Worm (Caenorhabditis elegans): ENCODE measurements around the gene plk-1.

Gene plk-1

DNA sequence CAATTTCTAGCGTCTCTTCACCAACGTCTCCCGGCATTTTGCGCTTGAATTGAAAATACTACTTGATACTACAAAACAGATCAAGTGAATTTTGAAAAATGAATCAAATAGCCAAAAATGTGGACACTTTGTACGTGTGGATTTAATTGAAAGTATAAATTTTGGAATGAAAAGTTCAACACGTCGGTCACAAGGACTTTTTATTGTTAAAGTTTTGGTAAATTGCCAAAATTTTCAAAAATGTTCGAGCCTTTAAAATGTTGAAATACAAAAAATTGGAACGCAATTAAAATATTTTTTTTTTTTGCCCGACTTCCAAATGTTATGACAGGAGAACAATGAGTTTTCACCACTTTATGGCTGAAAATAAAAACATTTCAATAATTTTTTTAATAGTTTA lies 3.0 kb upstream of the plk-1 start, which contains the start of gene K06H7.8:
Gene K06H7.8, minus strand, starts transcription at position 101 of the 400 bp plus-strand sequence.
- TF ChIP-seq B0310.2 (tag; optimal IDR thresholded peaks at IDR 0.05) (no peak), hmbx-1 (tag; optimal IDR thresholded peaks at IDR 0.05) (no peak), tbx-11 (GFP tag; IDR thresholded peaks at IDR 0.05) (no peak), hmg-4 (GFP tag; optimal IDR thresholded peaks at IDR 0.05) (no peak), hnd-1 (tag; optimal IDR thresholded peaks at IDR 0.05) (no peak), ceh-13 (GFP tag; optimal IDR thresholded peaks at IDR 0.05) (no peak), scrt-1 (GFP tag; IDR thresholded peaks at IDR 0.05) (no peak), tra-4 (tag; optimal IDR thresholded peaks at IDR 0.05) (no peak), ets-7 (tag; optimal IDR thresholded peaks at IDR 0.05) (no peak), sea-1 (GFP tag; conservative IDR thresholded peaks at IDR 0.05) (no peak), flt-1 (GFP tag; IDR thresholded peaks at IDR 0.05) (no peak), ceh-36 (tag; optimal IDR thresholded peaks at IDR 0.05) (no peak), pes-1 (GFP tag; IDR thresholded peaks at IDR 0.05) (no peak), tbx-37 (GFP tag; conservative IDR thresholded peaks at IDR 0.05) (no peak)

DNA sequence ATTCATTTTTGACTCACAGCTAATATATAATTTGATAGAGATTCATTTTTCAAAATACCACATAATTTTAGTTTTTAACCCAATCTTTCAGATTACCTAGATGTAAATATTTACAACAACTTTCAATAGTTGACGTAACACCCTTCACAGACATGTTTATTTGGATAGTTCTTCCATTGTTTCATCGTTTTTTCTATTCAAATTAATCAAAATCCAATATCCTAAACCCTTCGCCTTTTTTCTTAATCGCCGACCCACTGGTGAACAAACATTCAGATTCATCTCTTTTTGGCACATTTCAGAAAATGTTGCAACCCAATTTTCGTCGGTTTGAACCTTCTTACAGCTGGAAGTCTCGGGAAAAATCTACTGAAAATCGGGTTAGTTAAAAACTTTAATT lies 2.1 kb upstream of the plk-1 start, which contains the start of gene K06H7.1:
Gene K06H7.1, plus strand, starts transcription at position 301 of the 400 bp plus-strand sequence.
- TF ChIP-seq sea-1 (GFP tag; conservative IDR thresholded peaks at IDR 0.05) (no peak), ets-7 (tag; optimal IDR thresholded peaks at IDR 0.05) (no peak), B0310.2 (tag; optimal IDR thresholded peaks at IDR 0.05) (no peak), F13C5.2 (tag; optimal IDR thresholded peaks at IDR 0.05) (no peak), tbx-11 (GFP tag; IDR thresholded peaks at IDR 0.05) (no peak), ceh-36 (tag; optimal IDR thresholded peaks at IDR 0.05) (no peak), scrt-1 (GFP tag; IDR thresholded peaks at IDR 0.05) (no peak), ama-1 (optimal IDR thresholded peaks at IDR 0.05) (no peak), pes-1 (GFP tag; IDR thresholded peaks at IDR 0.05) (no peak), tra-4 (tag; optimal IDR thresholded peaks at IDR 0.05) (no peak), aly-1 (tag; optimal IDR thresholded peaks at IDR 0.05) (no peak), hnd-1 (tag; optimal IDR thresholded peaks at IDR 0.05) (no peak), hmbx-1 (tag; optimal IDR thresholded peaks at IDR 0.05) (no peak), hmg-4 (GFP tag; optimal IDR thresholded peaks at IDR 0.05) (no peak), ceh-13 (GFP tag; optimal IDR thresholded peaks at IDR 0.05) (no peak)

DNA sequence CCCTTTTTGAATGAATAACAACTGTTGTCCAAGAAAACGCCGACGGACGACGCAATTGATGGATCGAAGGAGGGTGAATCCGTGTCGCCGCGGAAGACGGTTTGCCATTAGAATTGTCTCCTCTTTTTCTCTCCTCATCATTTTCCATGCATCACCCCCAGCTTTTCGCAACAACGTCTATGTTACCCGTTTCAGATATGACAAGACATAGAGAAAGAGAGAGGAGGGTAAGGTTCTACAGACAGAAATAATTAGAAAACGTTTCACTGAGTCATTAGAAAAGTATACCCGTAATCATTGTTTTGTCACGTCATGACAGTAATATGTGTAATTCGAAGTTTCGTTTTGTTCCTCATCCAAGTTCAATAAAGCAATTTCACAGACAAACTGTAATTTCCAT lies 4.6 kb downstream of the plk-1 start:
- TF ChIP-seq ceh-36 (tag; optimal IDR thresholded peaks at IDR 0.05) (no peak), tbx-37 (GFP tag; conservative IDR thresholded peaks at IDR 0.05) (no peak), pes-1 (GFP tag; IDR thresholded peaks at IDR 0.05) (no peak), tra-4 (tag; optimal IDR thresholded peaks at IDR 0.05) (no peak), B0310.2 (tag; optimal IDR thresholded peaks at IDR 0.05) (no peak), F13C5.2 (tag; optimal IDR thresholded peaks at IDR 0.05) (no peak), hnd-1 (tag; optimal IDR thresholded peaks at IDR 0.05) (no peak), hmg-4 (GFP tag; optimal IDR thresholded peaks at IDR 0.05) (no peak), ama-1 (optimal IDR thresholded peaks at IDR 0.05) (no peak), ceh-13 (GFP tag; optimal IDR thresholded peaks at IDR 0.05) (no peak), flt-1 (GFP tag; IDR thresholded peaks at IDR 0.05) (no peak), ets-7 (tag; optimal IDR thresholded peaks at IDR 0.05) (no peak), sea-1 (GFP tag; conservative IDR thresholded peaks at IDR 0.05) (no peak), aly-1 (tag; optimal IDR thresholded peaks at IDR 0.05) (no peak), tbx-11 (GFP tag; IDR thresholded peaks at IDR 0.05) (no peak), hmbx-1 (tag; optimal IDR thresholded peaks at IDR 0.05) (no peak), scrt-1 (GFP tag; IDR thresholded peaks at IDR 0.05) (no peak)

DNA sequence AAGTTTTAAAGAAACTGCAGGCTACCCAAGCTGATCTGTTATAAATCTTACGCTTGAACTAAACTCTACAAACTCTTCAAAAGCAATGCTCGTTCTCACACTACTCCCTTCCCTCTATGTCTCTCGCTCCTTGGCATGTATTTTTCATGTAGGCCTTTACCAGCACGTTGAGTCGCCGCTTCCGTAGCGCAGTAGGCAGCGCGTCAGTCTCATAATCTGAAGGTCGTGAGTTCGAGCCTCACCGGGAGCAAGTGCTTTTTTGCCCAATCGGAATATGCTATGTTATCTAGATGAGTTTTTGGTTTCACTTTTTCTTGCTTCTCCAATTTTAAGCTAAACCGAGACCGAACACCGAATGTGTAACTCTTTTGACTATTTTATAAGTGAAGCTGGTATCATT lies 5.3 kb downstream of the plk-1 start:
- peak; percentile 79 for TF ChIP-seq B0310.2 (tag; optimal IDR thresholded peaks at IDR 0.05)
- peak; percentile 80 for TF ChIP-seq F13C5.2 (tag; optimal IDR thresholded peaks at IDR 0.05)
- peak; percentile 27 for TF ChIP-seq hmbx-1 (tag; optimal IDR thresholded peaks at IDR 0.05)
- peak; percentile 88 for TF ChIP-seq aly-1 (tag; optimal IDR thresholded peaks at IDR 0.05)
- TF ChIP-seq scrt-1 (GFP tag; IDR thresholded peaks at IDR 0.05): peak; percentile 88
- TF ChIP-seq ceh-36 (tag; optimal IDR thresholded peaks at IDR 0.05): peak; percentile 75
- peak; percentile 88 for TF ChIP-seq sea-1 (GFP tag; conservative IDR thresholded peaks at IDR 0.05)
- peak; percentile 66 for TF ChIP-seq hnd-1 (tag; optimal IDR thresholded peaks at IDR 0.05)
- TF ChIP-seq ets-7 (tag; optimal IDR thresholded peaks at IDR 0.05): peak; percentile 50
- TF ChIP-seq tbx-37 (GFP tag; conservative IDR thresholded peaks at IDR 0.05): peak; percentile 67
- peak; percentile 92 for TF ChIP-seq hmg-4 (GFP tag; optimal IDR thresholded peaks at IDR 0.05)
- TF ChIP-seq tbx-11 (GFP tag; IDR thresholded peaks at IDR 0.05): peak; percentile 77
- TF ChIP-seq tra-4 (tag; optimal IDR thresholded peaks at IDR 0.05): peak; percentile 51
- no peak for TF ChIP-seq ama-1 (optimal IDR thresholded peaks at IDR 0.05)
- TF ChIP-seq pes-1 (GFP tag; IDR thresholded peaks at IDR 0.05): peak; percentile 91
- peak; percentile 64 for TF ChIP-seq ceh-13 (GFP tag; optimal IDR thresholded peaks at IDR 0.05)
- peak; percentile 86 for TF ChIP-seq flt-1 (GFP tag; IDR thresholded peaks at IDR 0.05)

DNA sequence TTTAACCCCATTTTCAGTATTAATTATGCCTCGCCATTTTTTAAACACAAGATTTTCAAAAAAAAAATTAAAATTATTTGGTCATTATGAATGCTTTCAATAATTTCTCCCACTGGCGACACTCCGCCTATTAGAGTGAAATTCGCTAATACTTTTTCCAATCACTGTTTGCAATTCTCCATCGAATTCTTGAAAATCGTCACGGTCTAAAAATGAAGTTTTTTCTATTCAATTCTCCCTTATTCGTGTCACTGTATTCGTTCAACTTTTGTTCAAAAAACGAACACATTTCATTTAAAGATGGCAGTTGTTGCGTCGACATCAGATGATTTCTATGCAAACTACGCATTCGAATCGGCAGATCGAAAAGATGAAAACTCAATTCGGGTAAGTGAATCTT lies 7.3 kb downstream of the plk-1 start, which contains the start of gene C14B9.3:
Gene C14B9.3, plus strand, starts transcription at position 301 of the 400 bp plus-strand sequence.
- no peak for TF ChIP-seq aly-1 (tag; optimal IDR thresholded peaks at IDR 0.05)
- no peak for TF ChIP-seq pes-1 (GFP tag; IDR thresholded peaks at IDR 0.05)
- TF ChIP-seq scrt-1 (GFP tag; IDR thresholded peaks at IDR 0.05): no peak
- no peak for TF ChIP-seq tbx-37 (GFP tag; conservative IDR thresholded peaks at IDR 0.05)
- no peak for TF ChIP-seq flt-1 (GFP tag; IDR thresholded peaks at IDR 0.05)
- TF ChIP-seq tra-4 (tag; optimal IDR thresholded peaks at IDR 0.05): no peak
- TF ChIP-seq tbx-11 (GFP tag; IDR thresholded peaks at IDR 0.05): no peak
- no peak for TF ChIP-seq B0310.2 (tag; optimal IDR thresholded peaks at IDR 0.05)
- no peak for TF ChIP-seq sea-1 (GFP tag; conservative IDR thresholded peaks at IDR 0.05)
- no peak for TF ChIP-seq hnd-1 (tag; optimal IDR thresholded peaks at IDR 0.05)
- TF ChIP-seq ceh-36 (tag; optimal IDR thresholded peaks at IDR 0.05): no peak
- no peak for TF ChIP-seq ama-1 (optimal IDR thresholded peaks at IDR 0.05)
- TF ChIP-seq ceh-13 (GFP tag; optimal IDR thresholded peaks at IDR 0.05): no peak
- no peak for TF ChIP-seq ets-7 (tag; optimal IDR thresholded peaks at IDR 0.05)
- TF ChIP-seq hmbx-1 (tag; optimal IDR thresholded peaks at IDR 0.05): no peak
- TF ChIP-seq F13C5.2 (tag; optimal IDR thresholded peaks at IDR 0.05): no peak
- no peak for TF ChIP-seq hmg-4 (GFP tag; optimal IDR thresholded peaks at IDR 0.05)

DNA sequence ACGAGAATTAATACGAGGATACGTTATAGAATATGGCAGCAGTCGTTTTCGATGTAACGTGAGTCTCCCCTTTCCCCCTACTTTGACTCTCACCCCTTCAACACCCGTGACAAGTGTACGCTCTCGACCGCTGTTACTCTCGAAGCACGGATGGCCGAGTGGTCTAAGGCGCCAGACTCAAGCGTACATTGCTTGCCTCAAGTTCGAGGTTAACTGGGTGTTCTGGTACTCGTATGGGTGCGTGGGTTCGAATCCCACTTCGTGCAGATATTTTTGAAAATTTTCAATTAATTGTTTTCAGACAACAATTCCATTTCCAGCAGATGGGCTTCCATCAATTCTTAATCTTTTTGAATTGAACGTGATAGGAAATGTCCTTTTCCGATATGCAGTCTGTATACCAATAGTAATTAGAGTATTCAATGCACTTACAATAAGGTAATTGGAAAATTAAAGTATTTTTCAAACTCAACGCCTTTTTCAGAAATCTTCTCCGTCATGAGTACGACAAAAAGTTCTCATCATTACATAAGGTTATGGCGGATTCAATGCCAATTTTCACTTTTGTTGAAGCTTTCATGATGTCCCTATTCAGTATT lies 8.4 kb downstream of the plk-1 start:
- TF ChIP-seq hmbx-1 (tag; optimal IDR thresholded peaks at IDR 0.05) (peak; percentile 57), tbx-11 (GFP tag; IDR thresholded peaks at IDR 0.05) (peak; percentile 89), scrt-1 (GFP tag; IDR thresholded peaks at IDR 0.05) (peak; percentile 89), F13C5.2 (tag; optimal IDR thresholded peaks at IDR 0.05) (peak; percentile 90), flt-1 (GFP tag; IDR thresholded peaks at IDR 0.05) (peak; percentile 93), hmg-4 (GFP tag; optimal IDR thresholded peaks at IDR 0.05) (peak; percentile 93), tra-4 (tag; optimal IDR thresholded peaks at IDR 0.05) (peak; percentile 70), ets-7 (tag; optimal IDR thresholded peaks at IDR 0.05) (peak; percentile 70), B0310.2 (tag; optimal IDR thresholded peaks at IDR 0.05) (peak; percentile 90), ceh-36 (tag; optimal IDR thresholded peaks at IDR 0.05) (peak; percentile 89), tbx-37 (GFP tag; conservative IDR thresholded peaks at IDR 0.05) (peak; percentile 83), aly-1 (tag; optimal IDR thresholded peaks at IDR 0.05) (peak; percentile 90), sea-1 (GFP tag; conservative IDR thresholded peaks at IDR 0.05) (peak; percentile 91), hnd-1 (tag; optimal IDR thresholded peaks at IDR 0.05) (peak; percentile 68), ama-1 (optimal IDR thresholded peaks at IDR 0.05) (no peak), ceh-13 (GFP tag; optimal IDR thresholded peaks at IDR 0.05) (peak; percentile 87), pes-1 (GFP tag; IDR thresholded peaks at IDR 0.05) (peak; percentile 95)
